Worm (Caenorhabditis elegans): ENCODE data around the gene W02A2.5.
A peak's percentile ranks its signal among the peaks of the same experiment; 100 is the strongest.

Gene W02A2.5

DNA sequence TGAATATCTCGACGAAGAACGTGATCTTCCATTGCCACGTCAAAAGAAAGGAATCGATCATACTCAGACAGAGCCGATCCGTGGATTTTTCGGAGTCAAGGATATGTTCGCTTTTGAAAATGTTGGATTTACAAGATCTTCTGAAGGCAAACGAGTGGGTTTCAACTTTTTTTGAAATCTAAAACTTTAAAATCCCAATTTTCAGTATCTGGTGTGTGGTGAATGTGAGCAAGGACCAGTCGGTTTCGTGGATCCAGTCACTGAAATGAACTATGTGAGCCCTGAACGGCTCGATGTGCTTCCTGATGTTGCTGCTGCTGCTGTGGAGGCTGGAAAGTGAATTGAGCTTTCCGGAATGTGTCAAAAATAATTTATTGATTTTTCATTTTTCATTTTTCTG lies 44.2 kb downstream of the W02A2.5 start, which contains the start of gene lsm-3:
Gene lsm-3, plus strand, starts transcription at position 301 of the 400 bp plus-strand sequence.
- TF ChIP-seq R02D3.7 (tag; optimal IDR thresholded peaks at IDR 0.05) (no peak), unc-62 (GFP tag; optimal IDR thresholded peaks at IDR 0.05 in 1 of 2) (peak in 1 of 2 experiments; percentile 88), unc-62 (tag; optimal IDR thresholded peaks at IDR 0.05) (no peak)

DNA sequence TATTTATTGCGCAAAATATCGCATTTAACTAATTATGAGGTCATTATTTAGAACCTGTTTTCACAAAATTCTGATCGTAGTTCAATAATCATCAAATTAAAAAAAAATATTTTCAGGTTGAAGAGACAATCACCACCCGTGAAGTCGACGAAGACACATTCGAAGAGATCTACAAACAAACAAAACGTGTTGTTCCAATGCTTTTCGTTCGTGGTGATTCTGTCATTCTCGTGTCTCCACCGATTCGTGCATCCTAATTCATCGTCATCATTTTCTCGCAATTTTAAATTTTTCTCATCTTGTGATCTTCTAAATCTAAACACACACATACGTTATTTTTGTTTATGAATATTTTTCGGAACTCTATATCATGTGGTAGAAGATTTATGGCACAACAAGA lies 46.1 kb downstream of the W02A2.5 start:
- peak; percentile 60 for TF ChIP-seq nhr-77 (tag; optimal IDR thresholded peaks at IDR 0.05)
- peak; percentile 41 for TF ChIP-seq lin-13 (GFP tag; optimal IDR thresholded peaks at IDR 0.05)
- no peak for TF ChIP-seq mdt-29 (GFP tag; IDR thresholded peaks at IDR 0.05)
- TF ChIP-seq tra-1 (GFP tag; IDR thresholded peaks at IDR 0.05), result no peak
- peak; percentile 90 for TF ChIP-seq nhr-10 (tag; optimal IDR thresholded peaks at IDR 0.05)
- 0 out of 2 replicates have a peak, but pooled peaks have one; percentile 25 for TF ChIP-seq hmg-1.1 (GFP tag; IDR thresholded peaks at IDR 0.05)
- peak; percentile 39; the same call in 1 of the 2 replicates for TF ChIP-seq nhr-42 (GFP tag; IDR thresholded peaks at IDR 0.05)
- peak; percentile 32 for TF ChIP-seq nhr-28 (tag; optimal IDR thresholded peaks at IDR 0.05)
- no peak for TF ChIP-seq rbr-2 (tag; optimal IDR thresholded peaks at IDR 0.05)
- no peak for TF ChIP-seq mxl-3 (GFP tag; optimal IDR thresholded peaks at IDR 0.05)
- peak in 1 of 2 experiments; percentile 50 for TF ChIP-seq mdl-1 (tag; optimal IDR thresholded peaks at IDR 0.05)
- no peak for TF ChIP-seq nhr-237 (tag; optimal IDR thresholded peaks at IDR 0.05)
- peak; percentile 56 for TF ChIP-seq nhr-48 (tag; optimal IDR thresholded peaks at IDR 0.05)
- TF ChIP-seq ZK546.5 (tag; optimal IDR thresholded peaks at IDR 0.05), result no peak
- TF ChIP-seq zfp-3 (GFP tag; conservative IDR thresholded peaks at IDR 0.05), result peak; percentile 80
- TF ChIP-seq unc-130 (GFP tag; optimal IDR thresholded peaks at IDR 0.05), result no peak
- peak; percentile 49 for TF ChIP-seq nhr-102 (tag; optimal IDR thresholded peaks at IDR 0.05)
- peak; percentile 13 for TF ChIP-seq jun-1 (tag; optimal IDR thresholded peaks at IDR 0.05)
- peak; percentile 70 for TF ChIP-seq lin-38 (GFP tag; IDR thresholded peaks at IDR 0.05)
- TF ChIP-seq mep-1 (tag; optimal IDR thresholded peaks at IDR 0.05), result peak; percentile 83
- TF ChIP-seq pha-4 (GFP tag; IDR thresholded peaks at IDR 0.05), result peak; percentile 42; the same call in 1 of the 2 replicates
- no peak for TF ChIP-seq pha-4 (tag; optimal IDR thresholded peaks at IDR 0.05)
- TF ChIP-seq fos-1 (tag; optimal IDR thresholded peaks at IDR 0.05), result no peak
- peak; percentile 29 for TF ChIP-seq sdz-12 (GFP tag; optimal IDR thresholded peaks at IDR 0.05)
- no peak for TF ChIP-seq fkh-10 (GFP tag; optimal IDR thresholded peaks at IDR 0.05)
- peak; percentile 30; the same call in 1 of the 2 replicates for TF ChIP-seq dmd-6 (GFP tag; IDR thresholded peaks at IDR 0.05)
- TF ChIP-seq hif-1 (tag; optimal IDR thresholded peaks at IDR 0.05), result peak in 1 of 2 experiments; percentile 45
- no peak for TF ChIP-seq zfp-2 (tag; optimal IDR thresholded peaks at IDR 0.05)
- TF ChIP-seq lin-29 (GFP tag; IDR thresholded peaks at IDR 0.05), result no peak
- TF ChIP-seq cey-2 (tag; optimal IDR thresholded peaks at IDR 0.05; ENCODE audit: borderline replicate concordance, insufficient read depth), result no peak
- TF ChIP-seq aha-1 (tag), result peak; percentile 95
- TF ChIP-seq unc-62 (GFP tag; optimal IDR thresholded peaks at IDR 0.05 in 1 of 2), result peak in 1 of 2 experiments; percentile 81
- no peak for TF ChIP-seq unc-62 (tag; optimal IDR thresholded peaks at IDR 0.05)
- TF ChIP-seq ama-1 (optimal IDR thresholded peaks at IDR 0.05), result peak; percentile 94
- no peak for TF ChIP-seq set-16 (GFP tag; IDR thresholded peaks at IDR 0.05)
- TF ChIP-seq nhr-41 (GFP tag; IDR thresholded peaks at IDR 0.05), result no peak
- peak; percentile 81 for TF ChIP-seq daf-19 (GFP tag; conservative IDR thresholded peaks at IDR 0.05)
- peak; percentile 19 for TF ChIP-seq spr-1 (tag; optimal IDR thresholded peaks at IDR 0.05)
- peak; percentile 43 for TF ChIP-seq T20F7.1 (GFP tag; optimal IDR thresholded peaks at IDR 0.05)
- no peak for TF ChIP-seq ceh-32 (tag; optimal IDR thresholded peaks at IDR 0.05; ENCODE audit: poor library complexity)
- TF ChIP-seq lim-7 (GFP tag; IDR thresholded peaks at IDR 0.05), result no peak
- no peak for TF ChIP-seq Y5F2A.4 (GFP tag; optimal IDR thresholded peaks at IDR 0.05)
- TF ChIP-seq F49E8.2 (tag; optimal IDR thresholded peaks at IDR 0.05; ENCODE audit: borderline replicate concordance), result no peak
- TF ChIP-seq hlh-11 (tag; optimal IDR thresholded peaks at IDR 0.05), result peak; percentile 39
- TF ChIP-seq lsy-2 (tag; optimal IDR thresholded peaks at IDR 0.05), result peak; percentile 0 to 80
- TF ChIP-seq T26A8.4 (GFP tag; IDR thresholded peaks at IDR 0.05), result peak; percentile 69
- TF ChIP-seq spr-3 (GFP tag; optimal IDR thresholded peaks at IDR 0.05), result peak; percentile 18
- TF ChIP-seq mes-2 (tag; optimal IDR thresholded peaks at IDR 0.05; ENCODE audit: poor library complexity, severe bottlenecking), result peak; percentile 55

Measured in whole organism, L4 larva.